Fruit fly (Drosophila melanogaster) whole organism, adult: ENCODE results near the gene eIF3g1.

Source experiments
- kay ChIP-seq: fragments of 200-800 bp; sonication (Bioruptor generic); peaks from one replicate; lab custom pipeline; 2016; ENCODE audit warnings: missing biosample characterization, missing genetic modification characterization, borderline replicate concordance
- pad ChIP-seq: fragments of 200-800 bp; sonication (Bioruptor generic); optimal IDR thresholded peaks from 3 replicates; lab custom pipeline; 2017; ENCODE audit warnings: missing biosample characterization, missing genetic modification characterization, mild to moderate bottlenecking, moderate library complexity, missing genetic modification reagents

DNA sequence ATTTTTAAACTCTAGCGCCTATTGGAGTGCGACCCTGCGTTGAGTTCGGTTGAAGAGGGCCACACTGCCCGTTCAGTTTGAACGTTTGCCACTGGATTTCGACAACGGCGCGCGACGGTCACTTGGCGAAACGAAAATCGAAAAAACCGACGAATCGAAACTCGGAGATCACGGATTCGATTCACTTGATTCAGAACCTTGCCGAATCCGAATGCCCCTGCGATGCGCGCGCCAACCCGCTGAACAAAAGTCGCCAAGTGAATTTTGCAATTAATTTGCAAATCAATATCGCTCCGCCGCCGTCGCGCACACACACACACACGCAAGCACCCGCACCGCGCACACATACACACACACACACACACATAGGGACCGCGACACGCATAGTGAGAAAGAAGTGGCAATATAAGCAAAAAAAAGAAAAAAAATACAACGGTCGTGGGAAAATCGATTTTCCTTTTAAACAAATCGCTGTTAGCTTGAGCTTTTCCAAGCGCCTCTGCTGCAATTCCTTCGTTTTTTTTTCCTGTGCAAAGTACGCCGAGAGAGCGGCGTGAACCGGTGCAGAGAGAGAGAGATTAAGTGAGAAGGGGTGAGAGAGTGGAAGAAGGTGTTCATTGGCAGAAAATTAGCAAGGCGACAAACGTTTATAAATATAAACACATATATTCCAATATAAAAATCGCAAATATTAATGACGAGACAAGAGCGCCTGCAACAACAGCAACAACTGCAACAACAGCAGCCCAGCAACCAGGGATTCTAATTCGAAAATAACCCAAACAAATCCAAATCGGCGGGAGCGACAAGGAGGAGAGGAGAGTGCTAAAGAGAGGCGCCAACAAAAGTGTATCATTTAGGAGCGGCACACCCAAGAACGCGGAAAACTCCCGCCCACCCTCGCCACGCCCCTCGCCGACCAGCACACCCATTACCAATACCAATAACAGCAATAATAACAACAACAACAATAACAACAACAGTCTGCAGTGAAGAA, 21.4 kb downstream of the eIF3g1 start, which contains the start of gene egh:
- TF ChIP-seq pad (GFP tag; lab: Kevin White, UChicago) (no peak), kay (GFP tag; lab: Kevin White, UChicago) (no peak)
